Fruit fly (Drosophila melanogaster) whole organism, larva: ENCODE data around the gene CG14650.

Experiments used
- noc ChIP-seq: fragments of 200-800 bp; sonication (Bioruptor generic); optimal IDR thresholded peaks from 3 replicates; lab custom pipeline; 2019; ENCODE audit warnings: missing biosample characterization, mild to moderate bottlenecking, missing genetic modification characterization, moderate library complexity

Gene CG14650

dm6 chr3R:4426730-4427129 lies 10.5 kb upstream of the CG14650 start, which contains the start of gene CG31525:
TSS of gene CG31525 (plus strand) at chr3R:4427030.
- no peak for TF ChIP-seq noc (tag; lab: Kevin White, UChicago)

- no peak for TF ChIP-seq noc (tag; lab: Kevin White, UChicago)
Observed at dm6 chr3R:4428585-4429464, 8.4 kb upstream of the CG14650 start, which contains the start of gene srl. TSS of gene srl (minus strand) at chr3R:4429335.

dm6 chr3R:4433441-4434077 lies 3.6 kb upstream of the CG14650 start, which contains the start of the genes eIF3a and CG1074:
TSS of gene eIF3a (minus strand) at chr3R:4433895.
TSS of gene CG1074 (plus strand) at chr3R:4433965.
- TF ChIP-seq noc (tag; lab: Kevin White, UChicago): peak; percentile 64

- no peak for TF ChIP-seq noc (tag; lab: Kevin White, UChicago)
Observed at dm6 chr3R:4437817-4438216, 630 bp downstream of the CG14650 start.

dm6 chr3R:4445083-4445482 lies 7.9 kb downstream of the CG14650 start:
- no peak for TF ChIP-seq noc (tag; lab: Kevin White, UChicago)

dm6 chr3R:4446455-4447224 lies 9.5 kb downstream of the CG14650 start:
- TF ChIP-seq noc (tag; lab: Kevin White, UChicago): no peak

- TF ChIP-seq noc (tag; lab: Kevin White, UChicago): no peak
Observed at dm6 chr3R:4449256-4449655, 12.1 kb downstream of the CG14650 start.

- no peak for TF ChIP-seq noc (tag; lab: Kevin White, UChicago)
Observed at dm6 chr3R:4450721-4451120, 13.5 kb downstream of the CG14650 start.

- no peak for TF ChIP-seq noc (tag; lab: Kevin White, UChicago)
Observed at dm6 chr3R:4452345-4453044, 15.3 kb downstream of the CG14650 start.

dm6 chr3R:4453213-4453956 lies 16.2 kb downstream of the CG14650 start:
- no peak for TF ChIP-seq noc (tag; lab: Kevin White, UChicago)

- no peak for TF ChIP-seq noc (tag; lab: Kevin White, UChicago)
Observed at dm6 chr3R:4457625-4458024, 20.4 kb downstream of the CG14650 start.

- TF ChIP-seq noc (tag; lab: Kevin White, UChicago): no peak
Observed at dm6 chr3R:4458272-4458671, 21.1 kb downstream of the CG14650 start.

dm6 chr3R:4462783-4463182 lies 25.6 kb downstream of the CG14650 start, which contains the start of gene CG31522:
TSS of gene CG31522 (minus strand) at chr3R:4462883.
- no peak for TF ChIP-seq noc (tag; lab: Kevin White, UChicago)

- TF ChIP-seq noc (tag; lab: Kevin White, UChicago): no peak
Observed at dm6 chr3R:4466894-4467293, 29.7 kb downstream of the CG14650 start.
